Worm (Caenorhabditis elegans) whole organism, midembryonic: Measurements from ENCODE around the gene F44E2.6.

Source experiments
- T22C8.4 ChIP-seq: fragments of 200-800 bp; sonication (Bioruptor generic); IDR thresholded peaks from 2 replicates; pipeline ENCODE4 v1.3.6; 2022; ENCODE audit warnings: missing genetic modification characterization, missing compliant biosample characterization
- cog-1 ChIP-seq: sonication (generic microtip); optimal IDR thresholded peaks from 2 replicates; lab custom pipeline; 2016; ENCODE audit warnings: missing genetic modification characterization, missing compliant biosample characterization
- flt-1 ChIP-seq: fragments of 200-800 bp; sonication (Bioruptor generic); IDR thresholded peaks from 2 replicates; pipeline ENCODE4 v1.3.6; 2022; ENCODE audit warnings: missing genetic modification characterization, missing compliant biosample characterization
- klf-2 ChIP-seq: fragments of 200-800 bp; sonication (Bioruptor generic); conservative IDR thresholded peaks from 2 replicates; pipeline ENCODE4 v1.3.6; 2022; ENCODE audit warnings: missing genetic modification reagents, missing genetic modification characterization, missing compliant biosample characterization
- med-1 ChIP-seq: sonication (generic microtip); optimal IDR thresholded peaks from 2 replicates; lab custom pipeline; 2017; ENCODE audit warnings: missing genetic modification characterization, mild to moderate bottlenecking, missing compliant biosample characterization, antibody characterized with exemption, missing genetic modification reagents; ENCODE audit not compliant: insufficient read depth
- ref-1 ChIP-seq: fragments of 200-800 bp; sonication (Bioruptor generic); conservative IDR thresholded peaks from 2 replicates; pipeline ENCODE4 v1.3.6; 2022; ENCODE audit warnings: missing genetic modification reagents, missing genetic modification characterization, missing compliant biosample characterization
- tab-1 ChIP-seq: fragments of 200-800 bp; sonication (Bioruptor generic); IDR thresholded peaks from 2 replicates; pipeline ENCODE4 v1.3.6; 2022; ENCODE audit warnings: missing genetic modification characterization, missing compliant biosample characterization
- ztf-23 ChIP-seq: fragments of 200-800 bp; sonication (Bioruptor generic); IDR thresholded peaks from 2 replicates; pipeline ENCODE4 v1.3.6; 2022; ENCODE audit warnings: missing genetic modification reagents, missing genetic modification characterization, missing compliant biosample characterization
- ztf-29 ChIP-seq: fragments of 200-800 bp; sonication (Bioruptor generic); IDR thresholded peaks from 2 replicates; pipeline ENCODE4 v1.3.6; 2022; ENCODE audit warnings: missing genetic modification reagents, missing genetic modification characterization, missing compliant biosample characterization

DNA sequence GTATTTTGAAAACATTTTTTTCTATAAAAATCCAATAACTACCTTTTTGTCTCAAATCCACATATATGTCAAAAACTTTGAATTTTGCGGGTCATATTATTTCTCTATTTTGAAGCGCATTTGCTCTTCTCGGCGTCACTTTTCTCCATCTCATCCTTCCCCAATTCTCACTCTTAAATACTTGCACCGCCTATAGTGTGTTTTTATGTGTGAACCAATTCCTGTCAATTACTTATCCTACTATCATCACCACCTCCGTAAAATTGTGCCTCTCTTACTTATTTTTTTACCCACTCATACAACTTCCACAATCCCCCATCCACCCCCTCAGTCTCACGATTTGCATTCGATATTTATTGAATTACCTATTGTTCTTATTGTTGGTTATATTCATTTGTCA, 39.2 kb downstream of the F44E2.6 start:
- TF ChIP-seq T22C8.4 (no peak), ztf-23 (no peak), cog-1 (tag; lab: Kevin White, UChicago) (no peak), klf-2 (GFP tag; lab: Robert Waterston, UW) (no peak), tab-1 (no peak), ztf-29 (GFP tag; lab: Robert Waterston, UW) (no peak), ref-1 (GFP tag; lab: Robert Waterston, UW) (no peak), flt-1 (no peak), med-1 (GFP tag; lab: Kevin White, UChicago) (no peak)
